Fruit fly (Drosophila melanogaster) Kc167 (cell line): ENCODE data around the gene bdl.

Experiments
- Myc ChIP-seq: fragments of >200 bp; optimal IDR thresholded peaks from 2 replicates; lab custom pipeline; 2017; ENCODE audit warnings: missing external identifiers
- Sin3A ChIP-seq: fragments of >200 bp; optimal IDR thresholded peaks from 2 replicates; lab custom pipeline; 2018; ENCODE audit warnings: missing external identifiers
- h ChIP-seq: fragments of >200 bp; optimal IDR thresholded peaks from 3 replicates; lab custom pipeline; 2018; ENCODE audit warnings: missing external identifiers
- insv ChIP-seq: fragments of >200 bp; optimal IDR thresholded peaks from 3 replicates; lab custom pipeline; 2018; ENCODE audit warnings: missing external identifiers
- psq ChIP-seq: fragments of >200 bp; optimal IDR thresholded peaks from 2 replicates; lab custom pipeline; 2017; ENCODE audit warnings: missing external identifiers
- ttk ChIP-seq: sonication (Bioruptor generic); optimal IDR thresholded peaks from 2 replicates; lab custom pipeline; 2017; ENCODE audit warnings: missing external identifiers

bdl gene

DNA sequence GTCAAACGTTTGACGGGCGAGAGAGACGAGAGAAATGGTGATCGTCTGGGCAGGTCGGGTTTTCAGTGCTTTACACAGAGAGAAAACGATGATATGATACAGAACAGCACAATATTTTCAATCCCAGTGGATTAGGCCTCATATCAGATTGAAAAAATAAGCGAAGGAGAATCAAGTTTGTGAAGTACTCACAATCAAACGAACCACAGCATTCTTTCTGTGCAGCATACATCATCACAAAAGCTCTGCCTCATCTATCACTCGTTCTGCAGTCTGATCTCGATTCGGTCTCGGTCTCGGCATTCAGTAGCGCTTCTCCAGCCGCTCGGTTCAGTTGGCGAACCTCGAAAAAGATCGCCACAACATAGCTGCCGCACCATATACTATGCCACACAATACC is at the start of gene bdl:
bdl (plus strand) TSS at position 301 of the 400 bp plus-strand sequence.
- TF ChIP-seq Myc (lab: Kevin White, UChicago) (no peak), Sin3A (lab: Kevin White, UChicago) (no peak), psq (no peak), ttk (lab: Kevin White, UChicago) (no peak), insv (lab: Kevin White, UChicago) (no peak), h (lab: Kevin White, UChicago) (no peak)

- TF ChIP-seq Sin3A (lab: Kevin White, UChicago) (no peak), insv (lab: Kevin White, UChicago) (no peak), ttk (lab: Kevin White, UChicago) (no peak), h (lab: Kevin White, UChicago) (no peak), psq (no peak), Myc (lab: Kevin White, UChicago) (no peak)
These were observed 43.1 kb upstream of the bdl start, which contains the start of gene Art2 for dm6 chr2L:4281224-4281623. Gene Art2 (minus strand): TSS chr2L:4281324.

DNA sequence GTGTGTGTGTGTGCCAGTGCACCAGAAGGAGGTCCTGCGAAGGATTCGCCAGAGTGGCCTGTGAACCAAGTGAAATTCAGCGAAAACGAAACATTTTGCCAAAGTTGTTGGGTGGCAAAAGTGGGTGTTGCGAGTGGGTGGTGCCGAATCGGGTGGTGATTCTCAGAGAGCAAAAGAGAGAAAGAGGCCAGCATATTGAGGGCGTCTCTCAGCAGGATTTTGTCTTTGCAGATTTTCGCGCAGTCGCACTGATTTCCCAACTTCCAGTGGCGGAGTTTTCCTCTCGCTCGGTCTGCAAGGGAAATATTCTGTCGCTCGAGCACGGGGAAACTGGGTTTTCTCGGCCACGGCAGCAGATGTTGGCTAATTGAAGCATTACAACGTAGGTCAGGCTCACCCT is 42.5 kb upstream of the bdl start:
- TF ChIP-seq Sin3A (lab: Kevin White, UChicago) (no peak), ttk (lab: Kevin White, UChicago) (no peak)

dm6 chr2L:4282339-4282680 is 42.0 kb upstream of the bdl start:
- TF ChIP-seq h (lab: Kevin White, UChicago) (no peak), Myc (lab: Kevin White, UChicago) (no peak), insv (lab: Kevin White, UChicago) (no peak), psq (no peak), Sin3A (lab: Kevin White, UChicago) (no peak), ttk (lab: Kevin White, UChicago) (no peak)

DNA sequence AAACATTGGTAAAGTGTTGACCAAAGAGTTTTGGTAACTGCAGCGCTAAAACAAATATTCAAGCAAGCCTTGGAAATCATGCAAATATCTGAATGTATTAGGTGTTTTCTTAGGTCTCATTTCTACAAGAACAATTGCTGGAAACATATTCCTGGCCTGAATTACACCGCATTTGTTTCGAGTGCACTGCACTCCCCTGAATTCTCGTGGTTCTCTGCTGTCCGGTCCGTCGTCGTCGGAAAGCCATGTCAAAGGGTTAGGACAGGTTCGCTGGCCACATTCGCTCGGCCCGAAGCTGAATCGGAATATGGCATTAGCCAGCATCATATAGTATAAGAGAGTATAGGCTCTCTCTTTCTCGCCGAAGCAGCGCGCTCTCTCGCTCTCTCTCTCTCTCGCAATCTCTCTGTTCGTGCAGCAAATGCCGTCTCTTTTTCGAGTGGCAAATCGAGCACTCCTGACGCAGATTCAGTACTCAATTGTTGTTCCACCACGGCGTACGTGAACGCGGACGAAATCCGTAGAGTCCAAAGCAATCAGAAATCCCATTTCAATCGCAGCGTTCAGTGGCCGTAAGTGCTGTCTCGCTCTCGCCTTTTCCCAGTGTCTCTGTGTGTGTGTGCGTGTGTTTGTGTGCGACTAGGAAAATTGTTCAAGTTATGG is 41.5 kb upstream of the bdl start, which contains the start of gene tutl:
tutl (plus strand) TSS at position 468 of the 663 bp plus-strand sequence.
- TF ChIP-seq psq (no peak), Myc (lab: Kevin White, UChicago) (no peak), insv (lab: Kevin White, UChicago) (no peak), h (lab: Kevin White, UChicago) (no peak), ttk (lab: Kevin White, UChicago) (no peak), Sin3A (lab: Kevin White, UChicago) (no peak)

- TF ChIP-seq ttk (lab: Kevin White, UChicago) (no peak), insv (lab: Kevin White, UChicago) (no peak), psq (no peak), Sin3A (lab: Kevin White, UChicago) (no peak), h (lab: Kevin White, UChicago) (no peak), Myc (lab: Kevin White, UChicago) (no peak)
These were observed 38.3 kb upstream of the bdl start for dm6 chr2L:4286014-4286527.

dm6 chr2L:4286675-4287074 is 37.7 kb upstream of the bdl start:
- TF ChIP-seq Myc (lab: Kevin White, UChicago) (no peak), Sin3A (lab: Kevin White, UChicago) (no peak), psq (no peak), h (lab: Kevin White, UChicago) (no peak), ttk (lab: Kevin White, UChicago) (no peak), insv (lab: Kevin White, UChicago) (no peak)

- no peak for TF ChIP-seq psq
- no peak for TF ChIP-seq h (lab: Kevin White, UChicago)
- no peak for TF ChIP-seq insv (lab: Kevin White, UChicago)
These were observed 37.3 kb upstream of the bdl start for dm6 chr2L:4287076-4287475.

DNA sequence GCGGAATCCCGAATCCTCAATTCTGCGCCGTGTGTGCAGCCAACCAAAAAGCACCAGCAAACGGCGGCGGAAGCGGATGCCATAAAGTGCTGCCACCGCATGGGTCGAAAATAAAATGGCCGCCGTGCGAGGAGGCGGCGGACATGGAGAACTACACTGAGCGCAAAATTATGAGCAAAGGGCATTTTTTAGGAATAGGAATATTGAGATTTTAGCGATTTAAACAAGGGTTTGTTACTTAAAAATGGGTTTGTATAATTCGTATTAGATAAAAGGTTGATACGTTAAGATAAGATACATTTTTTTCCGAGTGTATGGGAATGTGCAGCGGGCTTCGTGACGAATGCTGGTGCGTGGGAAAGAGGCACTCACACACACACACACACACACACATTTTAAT is 31.8 kb upstream of the bdl start:
- TF ChIP-seq h (lab: Kevin White, UChicago) (no peak), psq (no peak), insv (lab: Kevin White, UChicago) (no peak), ttk (lab: Kevin White, UChicago) (no peak), Sin3A (lab: Kevin White, UChicago) (no peak), Myc (lab: Kevin White, UChicago) (no peak)

dm6 chr2L:4295653-4296052 is 28.7 kb upstream of the bdl start:
- TF ChIP-seq h (lab: Kevin White, UChicago) = no peak
- no peak for TF ChIP-seq Sin3A (lab: Kevin White, UChicago)
- no peak for TF ChIP-seq Myc (lab: Kevin White, UChicago)
- TF ChIP-seq ttk (lab: Kevin White, UChicago) = no peak
- TF ChIP-seq psq = no peak
- TF ChIP-seq insv (lab: Kevin White, UChicago) = no peak

DNA sequence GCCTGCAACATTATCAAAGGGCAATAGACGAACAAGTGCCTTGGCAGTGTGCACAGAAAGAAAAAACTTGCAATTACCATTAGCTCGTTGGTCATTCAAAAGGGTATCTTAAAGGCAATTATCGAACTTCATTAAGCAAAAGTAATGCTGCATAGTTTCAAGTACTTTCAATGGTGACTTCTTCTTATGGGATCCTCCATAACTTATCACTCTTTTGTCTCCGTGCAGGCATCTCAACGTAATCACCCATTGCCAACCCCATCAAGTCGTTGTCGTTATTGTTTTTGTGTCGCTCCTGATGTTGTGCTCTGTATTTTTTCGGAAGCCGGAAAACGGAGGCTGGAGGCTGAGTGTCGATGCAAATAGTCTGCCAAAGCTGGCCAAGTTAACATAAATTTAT is 27.5 kb upstream of the bdl start:
- TF ChIP-seq Sin3A (lab: Kevin White, UChicago) (no peak), ttk (lab: Kevin White, UChicago) (no peak), psq (no peak), h (lab: Kevin White, UChicago) (no peak), insv (lab: Kevin White, UChicago) (no peak), Myc (lab: Kevin White, UChicago) (no peak)

- TF ChIP-seq Myc (lab: Kevin White, UChicago) (no peak), ttk (lab: Kevin White, UChicago) (no peak), insv (lab: Kevin White, UChicago) (no peak), Sin3A (lab: Kevin White, UChicago) (no peak), psq (no peak), h (lab: Kevin White, UChicago) (no peak)
These were observed 14.2 kb upstream of the bdl start for dm6 chr2L:4310028-4310658.
